Fruit fly (Drosophila melanogaster): ENCODE data around the gene IP3K2.

The IP3K2 gene

DNA sequence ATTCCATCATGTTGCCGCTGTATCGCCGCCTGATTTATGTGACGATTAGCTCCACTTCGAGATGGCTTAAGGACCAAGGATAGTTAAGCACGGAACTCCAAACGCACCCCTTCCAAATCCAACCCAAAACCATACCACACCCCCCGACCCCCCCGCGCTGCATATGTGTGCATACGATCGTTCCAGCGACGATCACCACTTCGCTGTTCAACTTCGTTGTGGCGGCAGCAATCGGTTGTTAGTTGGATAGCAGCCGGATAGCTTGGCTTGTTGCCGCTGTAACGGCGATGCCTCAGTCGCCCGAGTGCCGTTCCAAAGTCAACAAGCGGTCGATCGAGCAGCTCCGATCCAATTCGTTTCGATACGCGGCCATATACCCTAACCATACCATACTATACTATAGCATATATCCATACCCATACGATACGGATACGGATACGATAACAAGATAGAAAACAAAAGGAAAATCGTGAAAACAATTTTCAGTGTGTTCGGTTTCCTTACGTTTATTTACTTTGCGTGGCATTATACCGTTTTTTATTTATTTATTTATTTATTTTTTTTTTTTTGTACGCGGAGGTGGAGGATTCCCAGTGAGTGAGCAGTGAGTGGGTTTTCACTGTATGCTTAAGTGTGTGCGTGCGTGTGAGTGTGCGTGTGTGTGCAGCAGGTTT lies 11.5 kb downstream of the IP3K2 start:
- 0 out of 3 replicates have a peak, but pooled peaks have one; percentile 42 for TF ChIP-seq CG4496 (GFP tag; IDR thresholded peaks at IDR 0.05)
- TF ChIP-seq CG8159 (tag; optimal IDR thresholded peaks at IDR 0.05): no peak
- peak; percentile 54; the same call in 1 of the 2 replicates for TF ChIP-seq CG32121 (GFP tag; IDR thresholded peaks at IDR 0.05)
- TF ChIP-seq fd96Ca (GFP tag; IDR thresholded peaks at IDR 0.05): no peak
- peak; percentile 41; the same call in 1 of the 2 replicates for TF ChIP-seq Ets98B (GFP tag; IDR thresholded peaks at IDR 0.05)
- TF ChIP-seq D1 (tag; optimal IDR thresholded peaks at IDR 0.05): no peak
- no peak for TF ChIP-seq CG12605 (GFP tag; IDR thresholded peaks at IDR 0.05)
- no peak for TF ChIP-seq CG34367 (tag; optimal IDR thresholded peaks at IDR 0.05)
- no peak for TF ChIP-seq EcR (GFP tag; optimal IDR thresholded peaks at IDR 0.05)
- peak; percentile 11 for TF ChIP-seq CG14655 (GFP tag; optimal IDR thresholded peaks at IDR 0.05)
- TF ChIP-seq gl (tag; optimal IDR thresholded peaks at IDR 0.05): no peak
- peak; percentile 37 for TF ChIP-seq Pif1B (GFP tag; optimal IDR thresholded peaks at IDR 0.05)
- no peak for TF ChIP-seq Pif1A (GFP tag; optimal IDR thresholded peaks at IDR 0.05)
- TF ChIP-seq CG13204 (GFP tag; optimal IDR thresholded peaks at IDR 0.05): no peak
- TF ChIP-seq CG8301 (tag; optimal IDR thresholded peaks at IDR 0.05): no peak

DNA sequence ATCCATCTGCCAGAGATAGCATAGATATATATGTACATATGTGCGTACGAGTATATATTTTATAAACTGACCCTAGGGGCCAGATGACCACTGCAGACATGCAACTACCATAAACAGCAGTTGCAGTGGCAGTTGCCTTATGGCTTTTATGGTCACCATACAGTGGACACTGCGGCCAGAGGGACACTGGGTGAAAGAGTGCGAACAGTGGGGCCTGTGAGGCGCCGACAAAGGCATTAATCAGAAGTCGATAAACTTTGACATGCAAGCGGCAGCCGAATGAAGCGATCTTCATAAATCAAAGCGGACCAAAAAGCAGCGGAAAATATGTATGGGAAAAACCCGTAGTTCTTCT lies 12.0 kb downstream of the IP3K2 start:
- no peak for TF ChIP-seq Pif1B (GFP tag; optimal IDR thresholded peaks at IDR 0.05)
- no peak for TF ChIP-seq Pif1A (GFP tag; optimal IDR thresholded peaks at IDR 0.05)
- no peak for TF ChIP-seq gl (tag; optimal IDR thresholded peaks at IDR 0.05)
- peak; percentile 45 for TF ChIP-seq CG4496 (GFP tag; IDR thresholded peaks at IDR 0.05)
- no peak for TF ChIP-seq rn (GFP tag; IDR thresholded peaks at IDR 0.05)
- no peak for TF ChIP-seq CG9948 (tag; optimal IDR thresholded peaks at IDR 0.05)
- no peak for TF ChIP-seq CG15710 (tag; optimal IDR thresholded peaks at IDR 0.05)
- TF ChIP-seq fd96Ca (GFP tag; IDR thresholded peaks at IDR 0.05): peak; percentile 37; the same call in 1 of the 3 replicates

DNA sequence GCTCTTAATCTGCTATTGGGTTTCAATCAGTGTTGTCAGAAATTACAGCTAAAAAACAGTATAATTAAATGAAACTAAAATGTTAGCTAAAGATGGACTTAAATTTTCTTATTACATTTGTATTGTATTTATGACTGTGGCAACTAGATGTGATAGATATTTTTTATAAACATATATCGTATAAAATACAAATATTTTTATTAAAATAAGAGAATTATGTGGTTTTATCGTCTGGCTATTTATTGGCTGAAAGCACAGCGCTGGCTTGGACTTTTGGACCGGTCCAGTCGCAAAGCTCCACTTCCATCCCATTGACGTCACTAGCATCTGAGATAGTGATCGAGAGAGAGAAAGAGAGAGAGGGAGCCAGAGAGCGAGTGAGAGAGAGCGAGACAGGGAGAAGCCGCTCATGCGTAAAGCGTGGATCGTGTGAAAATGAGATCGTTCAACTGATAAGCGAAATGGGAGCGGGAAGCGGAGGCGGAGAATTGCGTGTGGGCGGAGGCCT lies 16.0 kb downstream of the IP3K2 start:
- TF ChIP-seq rn (GFP tag; IDR thresholded peaks at IDR 0.05) (0 out of 2 replicates have a peak, but pooled peaks have one; percentile 29), CG15710 (tag; optimal IDR thresholded peaks at IDR 0.05) (peak; percentile 87), Pif1A (GFP tag; optimal IDR thresholded peaks at IDR 0.05) (peak; percentile 79), CG32121 (GFP tag; IDR thresholded peaks at IDR 0.05) (peak; percentile 74), CG12605 (GFP tag; IDR thresholded peaks at IDR 0.05) (peak; percentile 70), fd96Ca (GFP tag; IDR thresholded peaks at IDR 0.05) (peak; percentile 65; the same call in 1 of the 3 replicates), CG8301 (tag; optimal IDR thresholded peaks at IDR 0.05) (peak; percentile 79), EcR (GFP tag; optimal IDR thresholded peaks at IDR 0.05) (peak; percentile 86), CG10348 (GFP tag; IDR thresholded peaks at IDR 0.05) (no peak), CG13204 (GFP tag; optimal IDR thresholded peaks at IDR 0.05) (peak; percentile 94), CG4496 (GFP tag; IDR thresholded peaks at IDR 0.05) (peak; percentile 70), CG14655 (GFP tag; optimal IDR thresholded peaks at IDR 0.05) (peak; percentile 89), D1 (tag; optimal IDR thresholded peaks at IDR 0.05) (peak; percentile 91), Snoo (tag; optimal IDR thresholded peaks at IDR 0.05) (peak; percentile 91), CG34367 (tag; optimal IDR thresholded peaks at IDR 0.05) (peak; percentile 90), Pif1B (GFP tag; optimal IDR thresholded peaks at IDR 0.05) (peak; percentile 84), gl (tag; optimal IDR thresholded peaks at IDR 0.05) (peak; percentile 95), CG8159 (tag; optimal IDR thresholded peaks at IDR 0.05) (peak; percentile 92), CG9948 (tag; optimal IDR thresholded peaks at IDR 0.05) (peak; percentile 79), Ets98B (GFP tag; IDR thresholded peaks at IDR 0.05) (peak; percentile 57; the same call in 1 of the 2 replicates), CG17806 (tag; optimal IDR thresholded peaks at IDR 0.05) (peak; percentile 85)

DNA sequence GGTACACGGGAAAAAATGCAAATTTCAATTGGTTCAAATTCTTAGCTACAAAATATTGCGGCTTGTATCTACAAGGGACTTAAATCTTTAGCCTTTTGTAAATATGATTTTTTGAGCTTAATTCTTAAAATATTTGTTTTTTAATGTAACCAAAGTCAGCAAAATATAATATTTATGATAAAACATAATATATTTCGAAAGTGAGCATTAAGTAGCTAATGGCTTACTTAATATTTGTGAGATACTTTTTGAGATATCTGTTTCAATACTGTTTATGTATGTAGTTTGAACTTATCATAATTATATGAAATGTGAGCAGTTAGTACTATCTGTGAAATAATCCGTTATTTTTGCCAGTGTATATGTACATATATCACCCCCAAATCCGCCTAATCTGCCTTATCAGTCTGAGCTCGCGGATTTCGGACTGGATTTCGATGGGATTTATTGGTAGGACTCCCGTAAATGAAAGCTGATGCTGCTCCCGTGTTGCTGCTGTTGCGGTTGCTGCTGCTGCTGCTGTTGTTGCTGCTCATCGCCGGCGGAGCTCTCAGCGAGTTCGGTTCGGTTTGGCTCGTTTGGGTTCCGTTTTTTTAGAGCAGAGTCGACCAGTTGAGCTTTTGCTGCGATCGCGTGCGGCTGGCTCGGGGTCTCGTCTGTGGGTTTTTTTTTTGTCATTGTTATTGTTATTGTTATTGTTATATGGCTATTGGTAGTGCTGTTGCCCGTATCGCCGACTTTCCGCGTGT lies 17.4 kb downstream of the IP3K2 start:
- TF ChIP-seq CG9948 (tag; optimal IDR thresholded peaks at IDR 0.05) (peak; percentile 22), CG10348 (GFP tag; IDR thresholded peaks at IDR 0.05) (no peak), CG4496 (GFP tag; IDR thresholded peaks at IDR 0.05) (0 out of 3 replicates have a peak, but pooled peaks have one; percentile 30), CG34367 (tag; optimal IDR thresholded peaks at IDR 0.05) (no peak), CG8301 (tag; optimal IDR thresholded peaks at IDR 0.05) (no peak), CG14655 (GFP tag; optimal IDR thresholded peaks at IDR 0.05) (no peak), rn (GFP tag; IDR thresholded peaks at IDR 0.05) (no peak), CG13204 (GFP tag; optimal IDR thresholded peaks at IDR 0.05) (peak; percentile 13)

DNA sequence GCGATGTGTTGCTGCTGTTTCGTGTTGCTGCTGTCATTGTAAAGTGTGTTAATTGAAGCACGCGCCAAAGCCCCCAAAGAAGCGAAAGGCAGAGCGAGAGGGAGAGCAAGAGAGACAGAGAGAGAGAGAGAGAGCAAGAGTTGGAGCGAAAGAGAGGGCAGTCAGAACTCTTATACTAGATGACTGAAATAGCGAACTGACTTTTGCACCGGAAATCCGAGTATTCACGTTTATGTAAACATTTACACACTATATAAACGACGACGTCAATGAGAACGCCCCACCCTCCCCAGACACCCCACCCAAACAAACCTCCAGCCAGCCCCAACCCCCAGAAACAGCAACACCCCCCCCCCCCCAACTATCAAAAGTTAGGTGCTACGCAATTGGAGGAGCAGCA lies 19.0 kb downstream of the IP3K2 start:
- TF ChIP-seq CG9948 (tag; optimal IDR thresholded peaks at IDR 0.05) (no peak), CG8301 (tag; optimal IDR thresholded peaks at IDR 0.05) (no peak), CG32121 (GFP tag; IDR thresholded peaks at IDR 0.05) (0 out of 2 replicates have a peak, but pooled peaks have one; percentile 32)

DNA sequence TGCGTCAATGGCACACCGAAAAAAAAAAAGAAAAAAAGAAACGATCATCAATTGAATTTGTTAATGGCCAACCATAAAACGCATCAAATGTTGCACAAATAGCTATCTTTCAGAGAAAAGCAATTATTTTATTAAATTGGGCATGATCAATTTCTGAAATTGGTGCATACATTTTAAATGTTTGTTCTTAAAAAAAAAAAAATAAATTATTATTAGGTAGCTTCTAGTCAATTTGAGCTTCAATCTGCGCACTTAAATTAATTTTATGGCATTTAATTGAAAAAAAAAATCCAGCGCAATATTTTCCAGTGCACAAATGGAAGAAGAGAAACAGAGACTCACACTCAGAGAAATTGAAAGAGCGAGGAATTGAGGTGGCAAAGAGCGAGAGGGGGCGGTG lies 19.7 kb downstream of the IP3K2 start:
- TF ChIP-seq Snoo (tag; optimal IDR thresholded peaks at IDR 0.05): peak; percentile 61
- no peak for TF ChIP-seq Ets98B (GFP tag; IDR thresholded peaks at IDR 0.05)
- no peak for TF ChIP-seq CG12605 (GFP tag; IDR thresholded peaks at IDR 0.05)
- no peak for TF ChIP-seq CG8301 (tag; optimal IDR thresholded peaks at IDR 0.05)
- peak; percentile 14 for TF ChIP-seq CG17806 (tag; optimal IDR thresholded peaks at IDR 0.05)
- peak; percentile 26 for TF ChIP-seq CG8159 (tag; optimal IDR thresholded peaks at IDR 0.05)
- TF ChIP-seq CG9948 (tag; optimal IDR thresholded peaks at IDR 0.05): peak; percentile 4
- no peak for TF ChIP-seq fd96Ca (GFP tag; IDR thresholded peaks at IDR 0.05)
- TF ChIP-seq CG32121 (GFP tag; IDR thresholded peaks at IDR 0.05): no peak
- peak; percentile 20 for TF ChIP-seq CG14655 (GFP tag; optimal IDR thresholded peaks at IDR 0.05)
- no peak for TF ChIP-seq CG10348 (GFP tag; IDR thresholded peaks at IDR 0.05)
- TF ChIP-seq CG4496 (GFP tag; IDR thresholded peaks at IDR 0.05): peak; percentile 15; the same call in 1 of the 3 replicates
- no peak for TF ChIP-seq CG15710 (tag; optimal IDR thresholded peaks at IDR 0.05)
- no peak for TF ChIP-seq D1 (tag; optimal IDR thresholded peaks at IDR 0.05)
- peak; percentile 42; the same call in 1 of the 2 replicates for TF ChIP-seq rn (GFP tag; IDR thresholded peaks at IDR 0.05)
- no peak for TF ChIP-seq CG13204 (GFP tag; optimal IDR thresholded peaks at IDR 0.05)
- peak; percentile 13 for TF ChIP-seq Pif1A (GFP tag; optimal IDR thresholded peaks at IDR 0.05)
- TF ChIP-seq CG34367 (tag; optimal IDR thresholded peaks at IDR 0.05): no peak
- peak; percentile 29 for TF ChIP-seq Pif1B (GFP tag; optimal IDR thresholded peaks at IDR 0.05)
- TF ChIP-seq gl (tag; optimal IDR thresholded peaks at IDR 0.05): no peak
- TF ChIP-seq EcR (GFP tag; optimal IDR thresholded peaks at IDR 0.05): no peak
